Worm (Caenorhabditis elegans) whole organism, L4 larva: ENCODE data around the gene F44E5.5.
A peak's percentile ranks its signal among the peaks of the same experiment; 100 is the strongest.

Experiments used
- D1046.2 ChIP-seq: fragments of 200-800 bp; sonication (Bioruptor generic); IDR thresholded peaks from 2 replicates; pipeline ENCODE4 v1.3.6; 2022; ENCODE audit warnings: missing genetic modification characterization, missing compliant biosample characterization
- F10B5.3 ChIP-seq: sonication (generic microtip); optimal IDR thresholded peaks from 2 replicates; lab custom pipeline; 2016; ENCODE audit warnings: mild to moderate bottlenecking, missing genetic modification characterization, missing compliant biosample characterization
- F26F4.8 ChIP-seq: fragments of 200-800 bp; sonication (Bioruptor generic); conservative IDR thresholded peaks from 2 replicates; pipeline ENCODE4 v1.3.6; 2022; ENCODE audit warnings: missing genetic modification characterization, missing compliant biosample characterization
- T20F7.1 ChIP-seq: fragments of 200-800 bp; sonication (Bioruptor generic); optimal IDR thresholded peaks from 2 replicates; lab custom pipeline; 2018; ENCODE audit warnings: mild to moderate bottlenecking, missing genetic modification characterization, missing compliant biosample characterization
- Y5F2A.4 ChIP-seq: fragments of 200-800 bp; sonication (Bioruptor generic); optimal IDR thresholded peaks from 2 replicates; lab custom pipeline; 2018; ENCODE audit warnings: mild to moderate bottlenecking, missing genetic modification characterization, missing compliant biosample characterization
- aha-1 ChIP-seq: fragments of 150-350 bp; peaks from one replicate; lab custom pipeline; 2014; ENCODE audit warnings: missing biosample characterization, missing genetic modification characterization
- ceh-20 ChIP-seq: fragments of 200-800 bp; sonication (Bioruptor generic); IDR thresholded peaks from 2 replicates; pipeline ENCODE4 v1.3.6; 2022; ENCODE audit warnings: missing genetic modification reagents, missing genetic modification characterization, missing compliant biosample characterization
- ceh-28 ChIP-seq: fragments of 150-350 bp; optimal IDR thresholded peaks from 2 replicates; lab custom pipeline; 2014; ENCODE audit warnings: missing biosample characterization, missing genetic modification reagents, missing genetic modification characterization
- ceh-62 ChIP-seq: sonication (generic microtip); optimal IDR thresholded peaks from 2 replicates; lab custom pipeline; 2017; ENCODE audit warnings: missing biosample characterization, missing genetic modification characterization
- ceh-82 ChIP-seq: sonication (generic microtip); optimal IDR thresholded peaks from 2 replicates; lab custom pipeline; 2017; ENCODE audit warnings: missing biosample characterization, missing genetic modification characterization
- ctbp-1 ChIP-seq: fragments of 200-800 bp; sonication (Bioruptor generic); IDR thresholded peaks from 2 replicates; pipeline ENCODE4 v1.3.6; 2022; ENCODE audit warnings: missing genetic modification reagents, missing genetic modification characterization, missing compliant biosample characterization
- daf-16 ChIP-seq, 3 experiments: sonication (generic microtip); optimal IDR thresholded peaks; 2 replicates each; lab custom pipeline; 2016 to 2017; ENCODE audit warnings: missing genetic modification characterization in 3 of 3, missing genetic modification reagents in 3 of 3, mild to moderate bottlenecking in 2 of 3, missing compliant biosample characterization in 2 of 3, missing biosample characterization in 1 of 3, moderate library complexity in 1 of 3
- daf-8 ChIP-seq: fragments of 200-800 bp; sonication (Bioruptor generic); IDR thresholded peaks from 2 replicates; pipeline ENCODE4 v1.3.6; 2022; ENCODE audit warnings: missing genetic modification characterization, missing compliant biosample characterization
- dmd-9 ChIP-seq: fragments of 200-800 bp; sonication (Bioruptor generic); IDR thresholded peaks from 2 replicates; pipeline ENCODE4 v1.3.6; 2022; ENCODE audit warnings: missing genetic modification reagents, missing genetic modification characterization, missing compliant biosample characterization
- egl-43 ChIP-seq: fragments of 200-800 bp; sonication (Bioruptor generic); IDR thresholded peaks from 2 replicates; pipeline ENCODE4 v1.3.6; 2022; ENCODE audit warnings: missing genetic modification reagents, missing genetic modification characterization, missing compliant biosample characterization
- fkh-10 ChIP-seq: fragments of 150-350 bp; optimal IDR thresholded peaks from 2 replicates; lab custom pipeline; 2014; ENCODE audit warnings: missing biosample characterization, missing genetic modification reagents, missing genetic modification characterization
- gei-8 ChIP-seq: fragments of 200-800 bp; sonication (Bioruptor generic); optimal IDR thresholded peaks from 2 replicates; lab custom pipeline; 2018; ENCODE audit warnings: mild to moderate bottlenecking, missing genetic modification characterization, missing compliant biosample characterization
- hif-1 ChIP-seq, 2 experiments: sonication (generic microtip); optimal IDR thresholded peaks; 2 replicates each; lab custom pipeline; 2016 to 2017; ENCODE audit warnings: missing compliant biosample characterization in 2 of 2, missing genetic modification characterization in 2 of 2, missing genetic modification reagents in 2 of 2, missing genotype in 2 of 2, mild to moderate bottlenecking in 1 of 2
- hlh-11 ChIP-seq: fragments of 200-800 bp; sonication (Bioruptor generic); optimal IDR thresholded peaks from 2 replicates; lab custom pipeline; 2018; ENCODE audit warnings: mild to moderate bottlenecking, missing genetic modification characterization, missing compliant biosample characterization
- hlh-30 ChIP-seq: sonication (generic microtip); optimal IDR thresholded peaks from 2 replicates; lab custom pipeline; 2017; ENCODE audit warnings: antibody characterized with exemption, mild to moderate bottlenecking, missing genetic modification characterization, missing compliant biosample characterization; ENCODE audit not compliant: insufficient read depth
- hmg-1.1 ChIP-seq: fragments of 200-800 bp; sonication (Bioruptor generic); IDR thresholded peaks from 2 replicates; pipeline ENCODE4 v1.3.6; 2022; ENCODE audit warnings: missing genetic modification reagents, missing genetic modification characterization, missing compliant biosample characterization
- jun-1 ChIP-seq: fragments of 150-350 bp; optimal IDR thresholded peaks from 2 replicates; lab custom pipeline; 2014; ENCODE audit warnings: missing biosample characterization, missing genetic modification reagents, missing genetic modification characterization
- lsy-2 ChIP-seq, 2 experiments: fragments of 150-350 bp in 1 of 2; sonication (generic microtip) in 1 of 2; optimal IDR thresholded peaks; 2 replicates each; lab custom pipeline; 2014 to 2017; ENCODE audit warnings: missing biosample characterization in 2 of 2, missing genetic modification characterization in 2 of 2
- mep-1 ChIP-seq: fragments of 150-350 bp; sonication (generic microtip); optimal IDR thresholded peaks from 3 replicates; lab custom pipeline; 2014; ENCODE audit warnings: missing biosample characterization, missing genetic modification characterization
- mes-2 ChIP-seq: sonication (generic microtip); optimal IDR thresholded peaks from 2 replicates; lab custom pipeline; 2016; ENCODE audit warnings: missing genotype, mild to moderate bottlenecking, missing genetic modification characterization, missing compliant biosample characterization; ENCODE audit not compliant: poor library complexity, severe bottlenecking
- mxl-2 ChIP-seq: fragments of 200-800 bp; sonication (Bioruptor generic); conservative IDR thresholded peaks from 2 replicates; pipeline ENCODE4 v1.3.6; 2022; ENCODE audit warnings: missing genetic modification reagents, missing genetic modification characterization, missing compliant biosample characterization
- mxl-3 ChIP-seq: fragments of 200-800 bp; sonication (Bioruptor generic); optimal IDR thresholded peaks from 2 replicates; lab custom pipeline; 2018; ENCODE audit warnings: mild to moderate bottlenecking, missing genetic modification characterization, missing compliant biosample characterization
- nhr-25 ChIP-seq: sonication (generic microtip); optimal IDR thresholded peaks from 2 replicates; lab custom pipeline; 2017; ENCODE audit warnings: missing genetic modification characterization, mild to moderate bottlenecking, missing compliant biosample characterization, antibody characterized with exemption, moderate library complexity, borderline replicate concordance; ENCODE audit not compliant: insufficient read depth
- nhr-41 ChIP-seq: fragments of 200-800 bp; sonication (Bioruptor generic); IDR thresholded peaks from 2 replicates; pipeline ENCODE4 v1.3.6; 2022; ENCODE audit warnings: missing genetic modification reagents, missing genetic modification characterization, missing compliant biosample characterization
- nhr-77 ChIP-seq: fragments of 150-350 bp; optimal IDR thresholded peaks from 2 replicates; lab custom pipeline; 2014; ENCODE audit warnings: missing biosample characterization, missing genetic modification characterization
- php-3 ChIP-seq: fragments of 200-800 bp; sonication (Bioruptor generic); IDR thresholded peaks from 2 replicates; pipeline ENCODE4 v1.3.6; 2022; ENCODE audit warnings: missing genetic modification reagents, missing genetic modification characterization, missing compliant biosample characterization
- pqm-1 ChIP-seq: sonication (generic microtip); optimal IDR thresholded peaks from 2 replicates; lab custom pipeline; 2017; ENCODE audit warnings: missing biosample characterization, missing genetic modification characterization
- rbr-2 ChIP-seq: sonication (generic microtip); optimal IDR thresholded peaks from 2 replicates; lab custom pipeline; 2016; ENCODE audit warnings: missing genotype, missing genetic modification characterization, missing compliant biosample characterization
- set-16 ChIP-seq: fragments of 200-800 bp; sonication (Bioruptor generic); IDR thresholded peaks from 2 replicates; pipeline ENCODE4 v1.3.6; 2022; ENCODE audit warnings: missing genetic modification reagents, missing genetic modification characterization, missing compliant biosample characterization
- skn-1 ChIP-seq: fragments of 150-350 bp; optimal IDR thresholded peaks from 2 replicates; lab custom pipeline; 2014; ENCODE audit warnings: missing biosample characterization, missing genetic modification characterization
- snpc-1.2 ChIP-seq: fragments of 200-800 bp; sonication (Bioruptor generic); IDR thresholded peaks from 2 replicates; pipeline ENCODE4 v1.3.6; 2022; ENCODE audit warnings: missing genetic modification reagents, missing genetic modification characterization, missing compliant biosample characterization
- snpc-4 ChIP-seq: fragments of 150-350 bp; optimal IDR thresholded peaks from 2 replicates; lab custom pipeline; 2014; ENCODE audit warnings: missing biosample characterization, missing genetic modification characterization
- unc-130 ChIP-seq: sonication (generic microtip); optimal IDR thresholded peaks from 2 replicates; lab custom pipeline; 2016; ENCODE audit warnings: missing genetic modification reagents, missing genetic modification characterization, missing compliant biosample characterization
- vab-7 ChIP-seq: fragments of 200-800 bp; sonication (Bioruptor generic); IDR thresholded peaks from 2 replicates; pipeline ENCODE4 v1.3.6; 2022; ENCODE audit warnings: missing genetic modification reagents, missing genetic modification characterization, missing compliant biosample characterization
- zfp-2 ChIP-seq: sonication (generic microtip); optimal IDR thresholded peaks from 2 replicates; lab custom pipeline; 2016; ENCODE audit warnings: mild to moderate bottlenecking, missing genetic modification characterization, missing compliant biosample characterization
- zfp-3 ChIP-seq: fragments of 200-800 bp; sonication (Bioruptor generic); conservative IDR thresholded peaks from 2 replicates; pipeline ENCODE4 v1.3.6; 2022; ENCODE audit warnings: missing genetic modification reagents, missing genetic modification characterization, missing compliant biosample characterization
- zip-11 ChIP-seq: fragments of 200-800 bp; sonication (Bioruptor generic); IDR thresholded peaks from 2 replicates; pipeline ENCODE4 v1.3.6; 2022; ENCODE audit warnings: missing genetic modification characterization, missing compliant biosample characterization

Gene F44E5.5

ce11 chrII:11749490-11750172 lies 9.8 kb upstream of the F44E5.5 start (continued):
- TF ChIP-seq egl-43 (GFP tag; lab: Robert Waterston, UW) (peak; percentile 86), php-3 (0 out of 2 replicates have a peak, but pooled peaks have one; percentile 27), jun-1 (peak; percentile 70), F10B5.3 (tag; lab: Kevin White, UChicago) (peak; percentile 67), nhr-77 (tag; lab: Kevin White, UChicago) (peak; percentile 3), mes-2 (tag; lab: Kevin White, UChicago) (peak; percentile 58), ceh-20 (GFP tag; lab: Robert Waterston, UW) (peak; percentile 63; the same call in 1 of the 2 replicates), aha-1 (peak; percentile 96), zfp-2 (tag; lab: Kevin White, UChicago) (peak; percentile 56), lsy-2 (tag; optimal IDR thresholded peaks at IDR 0.05; lab: Kevin White, UChicago) (peak; percentile 66 to 67), unc-130 (GFP tag; lab: Kevin White, UChicago) (no peak), Y5F2A.4 (GFP tag; lab: Kevin White, UChicago) (no peak)
- TF ChIP-seq, all 104 proteins: peak for 61

- TF ChIP-seq rbr-2 (tag; lab: Kevin White, UChicago) (peak; percentile 13), fkh-10 (peak; percentile 46), lsy-2 (tag; optimal IDR thresholded peaks at IDR 0.05; lab: Kevin White, UChicago) (peak; percentile 53 to 61), set-16 (GFP tag; lab: Robert Waterston, UW) (peak; percentile 59), mes-2 (tag; lab: Kevin White, UChicago) (peak; percentile 38), snpc-4 (tag; lab: Kevin White, UChicago) (no peak), hmg-1.1 (GFP tag; lab: Robert Waterston, UW) (0 out of 2 replicates have a peak, but pooled peaks have one; percentile 48), hlh-11 (tag; lab: Kevin White, UChicago) (peak; percentile 8), ctbp-1 (GFP tag; lab: Robert Waterston, UW) (0 out of 2 replicates have a peak, but pooled peaks have one; percentile 12), D1046.2 (GFP tag; lab: Robert Waterston, UW) (no peak), snpc-1.2 (GFP tag; lab: Robert Waterston, UW) (no peak), mep-1 (tag; lab: Kevin White, UChicago) (peak; percentile 64)
Observed at ce11 chrII:11751615-11752174, 7.8 kb upstream of the F44E5.5 start.

ce11 chrII:11753186-11753585 lies 6.3 kb upstream of the F44E5.5 start:
- no peak for TF ChIP-seq dmd-9
- no peak for TF ChIP-seq ceh-82 (tag; lab: Kevin White, UChicago)
- 0 out of 2 replicates have a peak, but pooled peaks have one; percentile 17 for TF ChIP-seq egl-43 (GFP tag; lab: Robert Waterston, UW)
- TF ChIP-seq aha-1, result peak; percentile 88
- no peak for TF ChIP-seq hlh-30 (tag; lab: Kevin White, UChicago)
- TF ChIP-seq, all 104 proteins: peak for 2

ce11 chrII:11756684-11757107 lies 2.8 kb upstream of the F44E5.5 start:
- no peak for TF ChIP-seq pqm-1 (tag; lab: Kevin White, UChicago)
- TF ChIP-seq T20F7.1, result peak; percentile 57
- TF ChIP-seq skn-1 (tag; lab: Kevin White, UChicago), result no peak
- TF ChIP-seq gei-8 (GFP tag; lab: Kevin White, UChicago), result no peak
- TF ChIP-seq hif-1 (tag; optimal IDR thresholded peaks at IDR 0.05; lab: Kevin White, UChicago), result no peak
- TF ChIP-seq ceh-28 (tag; lab: Kevin White, UChicago), result no peak
- TF ChIP-seq vab-7 (GFP tag; lab: Robert Waterston, UW), result peak; percentile 60; the same call in 1 of the 2 replicates
- TF ChIP-seq set-16 (GFP tag; lab: Robert Waterston, UW), result no peak
- TF ChIP-seq mxl-2, result no peak
- TF ChIP-seq nhr-41, result peak; percentile 89
- no peak for TF ChIP-seq daf-16 (GFP tag; optimal IDR thresholded peaks at IDR 0.05; lab: Kevin White, UChicago)
- peak; percentile 50 for TF ChIP-seq daf-16 (tag; optimal IDR thresholded peaks at IDR 0.05; lab: Kevin White, UChicago)
- no peak for TF ChIP-seq zip-11 (GFP tag; lab: Robert Waterston, UW)
- TF ChIP-seq mxl-3 (GFP tag; lab: Kevin White, UChicago), result no peak
- TF ChIP-seq snpc-4 (tag; lab: Kevin White, UChicago), result no peak
- TF ChIP-seq ceh-62, result no peak
- no peak for TF ChIP-seq F26F4.8 (GFP tag; lab: Robert Waterston, UW)
- no peak for TF ChIP-seq fkh-10
- peak; percentile 99 for TF ChIP-seq zfp-3 (GFP tag; lab: Robert Waterston, UW)
- TF ChIP-seq nhr-25 (tag; lab: Kevin White, UChicago), result no peak
- no peak for TF ChIP-seq Y5F2A.4 (GFP tag; lab: Kevin White, UChicago)
- TF ChIP-seq daf-8 (GFP tag; lab: Robert Waterston, UW), result no peak
